Fruit fly (Drosophila melanogaster) whole organism, embryonic: ENCODE data around the gene brv3.
A peak's percentile ranks its signal among the peaks of the same experiment; 100 is the strongest.

Experiments
- Asciz ChIP-seq: fragments of 200-800 bp; sonication (Bioruptor generic); optimal IDR thresholded peaks from 2 replicates; lab custom pipeline; 2017; ENCODE audit warnings: missing biosample characterization, mild to moderate bottlenecking, missing genetic modification characterization, missing genetic modification reagents
- Awh ChIP-seq: fragments of 200-800 bp; sonication (Bioruptor generic); IDR thresholded peaks from 2 replicates; pipeline ENCODE4, ENCODE4 v1.3.6; 2022; ENCODE audit warnings: missing biosample characterization, missing genetic modification characterization
- BtbVII ChIP-seq: fragments of 200-800 bp; sonication (Bioruptor generic); optimal IDR thresholded peaks from 3 replicates; lab custom pipeline; 2017; ENCODE audit warnings: missing biosample characterization, mild to moderate bottlenecking, missing genetic modification characterization
- CG11456 ChIP-seq: fragments of 200-800 bp; sonication (Bioruptor generic); IDR thresholded peaks from 3 replicates; pipeline ENCODE4 v1.3.6; 2022; ENCODE audit warnings: missing biosample characterization, missing genetic modification characterization
- CG12155 ChIP-seq: fragments of 200-800 bp; sonication (Bioruptor generic); optimal IDR thresholded peaks from 3 replicates; lab custom pipeline; 2016; ENCODE audit warnings: missing biosample characterization, missing genetic modification characterization
- CG12219 ChIP-seq: fragments of 200-800 bp; sonication (Bioruptor generic); optimal IDR thresholded peaks from 3 replicates; lab custom pipeline; 2018; ENCODE audit warnings: missing biosample characterization, mild to moderate bottlenecking, missing genetic modification characterization
- CG12391 ChIP-seq: fragments of 200-800 bp; sonication (Bioruptor generic); optimal IDR thresholded peaks from 3 replicates; lab custom pipeline; 2018; ENCODE audit warnings: missing biosample characterization, mild to moderate bottlenecking, missing genetic modification characterization, moderate library complexity
- CG14667 ChIP-seq: fragments of 200-800 bp; sonication (Bioruptor generic); IDR thresholded peaks from 2 replicates; pipeline ENCODE4 v1.3.6; 2022; ENCODE audit warnings: missing biosample characterization, missing genetic modification characterization
- CG14710 ChIP-seq: fragments of 200-800 bp; sonication (Bioruptor generic); optimal IDR thresholded peaks from 3 replicates; lab custom pipeline; 2019; ENCODE audit warnings: missing biosample characterization, mild to moderate bottlenecking, missing genetic modification characterization, moderate library complexity
- CG15601 ChIP-seq: fragments of 200-800 bp; sonication (Bioruptor generic); optimal IDR thresholded peaks from 3 replicates; lab custom pipeline; 2019; ENCODE audit warnings: missing biosample characterization, mild to moderate bottlenecking, missing genetic modification characterization, moderate library complexity
- CG1647 ChIP-seq: fragments of 200-800 bp; sonication (Bioruptor generic); optimal IDR thresholded peaks from 3 replicates; lab custom pipeline; 2016; ENCODE audit warnings: missing biosample characterization, missing genetic modification characterization
- CG16863 ChIP-seq: fragments of 200-800 bp; sonication (Bioruptor generic); optimal IDR thresholded peaks from 3 replicates; lab custom pipeline; 2016; ENCODE audit warnings: missing biosample characterization, missing genetic modification characterization
- CG1792 ChIP-seq: fragments of 200-800 bp; sonication (Bioruptor generic); optimal IDR thresholded peaks from 2 replicates; lab custom pipeline; 2016; ENCODE audit warnings: missing biosample characterization, missing genetic modification characterization
- CG18764 ChIP-seq: fragments of 200-800 bp; sonication (Bioruptor generic); optimal IDR thresholded peaks from 3 replicates; lab custom pipeline; 2016; ENCODE audit warnings: missing biosample characterization, missing genetic modification characterization
- CG2199 ChIP-seq: fragments of 200-800 bp; sonication (Bioruptor generic); IDR thresholded peaks from 3 replicates; pipeline ENCODE4 v1.3.6; 2022; ENCODE audit warnings: missing biosample characterization, missing genetic modification characterization
- CG2889 ChIP-seq: fragments of 200-800 bp; sonication (Bioruptor generic); IDR thresholded peaks from 3 replicates; pipeline ENCODE4 v1.3.6; 2022; ENCODE audit warnings: missing biosample characterization, missing genetic modification characterization
- CG31388 ChIP-seq: fragments of 200-800 bp; sonication (Bioruptor generic); optimal IDR thresholded peaks from 2 replicates; lab custom pipeline; 2016; ENCODE audit warnings: missing biosample characterization, missing genetic modification characterization
- CG32772 ChIP-seq: fragments of 200-800 bp; sonication (Bioruptor generic); IDR thresholded peaks from 2 replicates; pipeline ENCODE4 v1.3.6; 2022; ENCODE audit warnings: missing biosample characterization, missing genetic modification characterization
- CG3726 ChIP-seq: fragments of 200-800 bp; sonication (Bioruptor generic); IDR thresholded peaks from 3 replicates; pipeline ENCODE4, ENCODE4 v1.3.6; 2022; ENCODE audit warnings: missing biosample characterization, missing genetic modification characterization
- CG4328 ChIP-seq: fragments of 200-800 bp; sonication (Bioruptor generic); optimal IDR thresholded peaks from 3 replicates; lab custom pipeline; 2017; ENCODE audit warnings: missing biosample characterization, missing genetic modification reagents, missing genetic modification characterization
- CG6689 ChIP-seq: fragments of 200-800 bp; sonication (Bioruptor generic); IDR thresholded peaks from 2 replicates; pipeline ENCODE4 v1.3.6; 2022; ENCODE audit warnings: missing biosample characterization, missing genetic modification characterization
- CG8765 ChIP-seq: fragments of 200-800 bp; sonication (Bioruptor generic); IDR thresholded peaks from 2 replicates; pipeline ENCODE4 v1.3.6; 2022; ENCODE audit warnings: missing biosample characterization, missing genetic modification characterization
- CG9797 ChIP-seq: fragments of 200-800 bp; sonication (Bioruptor generic); optimal IDR thresholded peaks from 3 replicates; lab custom pipeline; 2018; ENCODE audit warnings: missing biosample characterization, mild to moderate bottlenecking, missing genetic modification characterization
- CG9932 ChIP-seq: fragments of 200-800 bp; sonication (Bioruptor generic); IDR thresholded peaks from 2 replicates; pipeline ENCODE4 v1.3.6; 2022; ENCODE audit warnings: missing biosample characterization, missing genetic modification characterization
- CHES-1-like ChIP-seq: fragments of 200-800 bp; sonication (Bioruptor generic); optimal IDR thresholded peaks from 2 replicates; lab custom pipeline; 2016; ENCODE audit warnings: missing biosample characterization, missing genetic modification characterization
- Camta ChIP-seq: fragments of 200-800 bp; sonication (Bioruptor generic); optimal IDR thresholded peaks from 2 replicates; lab custom pipeline; 2016; ENCODE audit warnings: missing biosample characterization, missing genetic modification characterization
- CoRest ChIP-seq: fragments of 200-800 bp; sonication (Bioruptor generic); optimal IDR thresholded peaks from 3 replicates; lab custom pipeline; 2018; ENCODE audit warnings: missing biosample characterization, mild to moderate bottlenecking, missing genetic modification characterization, moderate library complexity
- Dad ChIP-seq: fragments of 200-800 bp; sonication (Bioruptor generic); optimal IDR thresholded peaks from 3 replicates; lab custom pipeline; 2016; ENCODE audit warnings: missing biosample characterization, missing genetic modification characterization
- Dip2 ChIP-seq: fragments of 200-800 bp; sonication (Bioruptor generic); IDR thresholded peaks from 2 replicates; pipeline ENCODE4 v1.3.6; 2022; ENCODE audit warnings: missing biosample characterization, missing genetic modification characterization
- Fer1 ChIP-seq: fragments of 200-800 bp; sonication (Bioruptor generic); optimal IDR thresholded peaks from 2 replicates; lab custom pipeline; 2017; ENCODE audit warnings: missing biosample characterization, mild to moderate bottlenecking, missing genetic modification characterization
- Hand ChIP-seq: fragments of 200-800 bp; sonication (Bioruptor generic); optimal IDR thresholded peaks from 2 replicates; lab custom pipeline; 2017; ENCODE audit warnings: mild to moderate bottlenecking, missing biosample characterization, missing genetic modification reagents, missing genetic modification characterization
- Kr ChIP-seq: fragments of 200-800 bp; sonication (Bioruptor generic); optimal IDR thresholded peaks from 2 replicates; lab custom pipeline; 2017; ENCODE audit warnings: missing biosample characterization, mild to moderate bottlenecking, missing genetic modification characterization
- NC2α ChIP-seq: fragments of 200-800 bp; sonication (Bioruptor generic); optimal IDR thresholded peaks from 2 replicates; lab custom pipeline; 2016; ENCODE audit warnings: missing biosample characterization, missing genetic modification characterization
- Oli ChIP-seq: fragments of 200-800 bp; sonication (Bioruptor generic); optimal IDR thresholded peaks from 2 replicates; lab custom pipeline; 2018; ENCODE audit warnings: missing biosample characterization, mild to moderate bottlenecking, missing genetic modification characterization, moderate library complexity
- PHDP ChIP-seq: fragments of 200-800 bp; sonication (Bioruptor generic); optimal IDR thresholded peaks from 3 replicates; lab custom pipeline; 2018; ENCODE audit warnings: missing biosample characterization, mild to moderate bottlenecking, missing genetic modification characterization, moderate library complexity
- YL-1 ChIP-seq: fragments of 200-800 bp; sonication (Bioruptor generic); optimal IDR thresholded peaks from 3 replicates; lab custom pipeline; 2017; ENCODE audit warnings: missing biosample characterization, mild to moderate bottlenecking, missing genetic modification characterization
- br ChIP-seq: fragments of >200 bp; optimal IDR thresholded peaks from 2 replicates; lab custom pipeline; 2017
- chm ChIP-seq: fragments of 200-800 bp; sonication (Bioruptor generic); IDR thresholded peaks from 2 replicates; pipeline ENCODE4 v1.3.6; 2022; ENCODE audit warnings: missing biosample characterization, missing genetic modification characterization
- dmrt11E ChIP-seq: fragments of 200-800 bp; sonication (Bioruptor generic); optimal IDR thresholded peaks from 3 replicates; lab custom pipeline; 2018; ENCODE audit warnings: missing biosample characterization, mild to moderate bottlenecking, missing genetic modification characterization, moderate library complexity
- eve ChIP-seq, 2 experiments: fragments of >200 bp; optimal IDR thresholded peaks; 2 replicates each; lab custom pipeline; 2017; ENCODE audit warnings: missing biosample characterization in 2 of 2, missing genetic modification characterization in 2 of 2
- gcm ChIP-seq: fragments of 200-800 bp; sonication (Bioruptor generic); optimal IDR thresholded peaks from 2 replicates; lab custom pipeline; 2019; ENCODE audit warnings: missing biosample characterization, mild to moderate bottlenecking, missing genetic modification characterization, moderate library complexity
- gfzf ChIP-seq: fragments of 200-800 bp; sonication (Bioruptor generic); optimal IDR thresholded peaks from 2 replicates; lab custom pipeline; 2016; ENCODE audit warnings: missing biosample characterization, mild to moderate bottlenecking, missing genetic modification characterization, moderate library complexity
- hbn ChIP-seq: fragments of 200-800 bp; sonication (Bioruptor generic); IDR thresholded peaks from 2 replicates; pipeline ENCODE4 v1.3.6; 2022; ENCODE audit warnings: missing biosample characterization, missing genetic modification characterization; ENCODE audit not compliant: partially characterized antibody
- hth ChIP-seq: fragments of >200 bp; optimal IDR thresholded peaks from 2 replicates; lab custom pipeline; 2017; ENCODE audit warnings: inconsistent platforms
- mld ChIP-seq: fragments of 200-800 bp; sonication (Bioruptor generic); IDR thresholded peaks from 3 replicates; pipeline ENCODE4 v1.3.6; 2022; ENCODE audit warnings: missing biosample characterization, missing genetic modification characterization; ENCODE audit not compliant: partially characterized antibody
- oc ChIP-seq: fragments of 200-800 bp; sonication (Bioruptor generic); optimal IDR thresholded peaks from 2 replicates; lab custom pipeline; 2018; ENCODE audit warnings: missing biosample characterization, mild to moderate bottlenecking, missing genetic modification characterization, moderate library complexity
- pho ChIP-seq: fragments of 200-800 bp; sonication (Bioruptor generic); optimal IDR thresholded peaks from 2 replicates; lab custom pipeline; 2016; ENCODE audit warnings: missing biosample characterization, missing genetic modification characterization
- rib ChIP-seq: fragments of 200-800 bp; sonication (Bioruptor generic); IDR thresholded peaks from 2 replicates; pipeline ENCODE4 v1.3.6; 2022; ENCODE audit warnings: missing biosample characterization, missing genetic modification characterization
- ro ChIP-seq: fragments of 200-800 bp; sonication (Bioruptor generic); IDR thresholded peaks from 2 replicates; pipeline ENCODE4 v1.3.6; 2022; ENCODE audit warnings: missing biosample characterization, missing genetic modification characterization
- sug ChIP-seq: fragments of 200-800 bp; optimal IDR thresholded peaks from 2 replicates; lab custom pipeline; 2019; ENCODE audit warnings: missing biosample characterization, mild to moderate bottlenecking, missing genetic modification characterization, moderate library complexity
- usp ChIP-seq: fragments of >200 bp; optimal IDR thresholded peaks from 2 replicates; lab custom pipeline; 2017; ENCODE audit warnings: missing biosample characterization, missing genetic modification characterization

The brv3 gene

dm6 chrX:2608470-2609157, 15.8 kb downstream of the brv3 start, which contains the start of gene Smyd3:
Gene Smyd3, minus strand, starts transcription at chrX:2608876.
- peak; percentile 58 for TF ChIP-seq CG14710
- TF ChIP-seq eve (GFP tag; optimal IDR thresholded peaks at IDR 0.05; lab: Kevin White, UChicago): no peak
- TF ChIP-seq pho (GFP tag; lab: Kevin White, UChicago): peak; percentile 73
- TF ChIP-seq usp (GFP tag; lab: Kevin White, UChicago): no peak
- no peak for TF ChIP-seq CG4328 (GFP tag; lab: Kevin White, UChicago)
- no peak for TF ChIP-seq CG9797 (GFP tag; lab: Kevin White, UChicago)
- TF ChIP-seq Kr (GFP tag; lab: Kevin White, UChicago): no peak
- TF ChIP-seq Asciz: no peak
- peak; percentile 72 for TF ChIP-seq CoRest
- TF ChIP-seq dmrt11E: peak; percentile 58
- peak; percentile 58 for TF ChIP-seq CG16863 (GFP tag; lab: Kevin White, UChicago)
- TF ChIP-seq Oli (tag; lab: Kevin White, UChicago): peak; percentile 69
- TF ChIP-seq mld (GFP tag; lab: Robert Waterston, UW): no peak
- TF ChIP-seq Dip2: no peak
- peak; percentile 83 for TF ChIP-seq CG6689 (GFP tag; lab: Robert Waterston, UW)
- peak; percentile 77 for TF ChIP-seq Fer1 (GFP tag; lab: Kevin White, UChicago)
- peak; percentile 76 for TF ChIP-seq CG2889 (GFP tag; lab: Robert Waterston, UW)
- peak; percentile 77 for TF ChIP-seq PHDP (tag; lab: Kevin White, UChicago)
- no peak for TF ChIP-seq hbn (GFP tag; lab: Robert Waterston, UW)
- TF ChIP-seq CG12155: peak; percentile 75
- 0 out of 3 replicates have a peak, but pooled peaks have one; percentile 26 for TF ChIP-seq CG3726 (GFP tag; lab: Robert Waterston, UW)
- TF ChIP-seq YL-1 (GFP tag; lab: Kevin White, UChicago): peak; percentile 64
- peak; percentile 54 for TF ChIP-seq sug
- TF ChIP-seq CG32772: peak; percentile 73
- no peak for TF ChIP-seq CG2199 (GFP tag; lab: Robert Waterston, UW)
- peak; percentile 63 for TF ChIP-seq CG1647 (GFP tag; lab: Kevin White, UChicago)
- peak; percentile 77 for TF ChIP-seq Camta (GFP tag; lab: Kevin White, UChicago)
- TF ChIP-seq Dad (GFP tag; lab: Kevin White, UChicago): peak; percentile 80
- TF ChIP-seq gcm (GFP tag; lab: Kevin White, UChicago): no peak
- peak; percentile 49 for TF ChIP-seq CG12219 (GFP tag; lab: Kevin White, UChicago)
- TF ChIP-seq CG12391 (tag; lab: Kevin White, UChicago): peak; percentile 77
- peak; percentile 70 for TF ChIP-seq CHES-1-like
- peak; percentile 46 for TF ChIP-seq CG1792 (GFP tag; lab: Kevin White, UChicago)
- TF ChIP-seq br (lab: Kevin White, UChicago): no peak
- peak; percentile 88 for TF ChIP-seq CG11456 (GFP tag; lab: Robert Waterston, UW)
- TF ChIP-seq BtbVII: peak; percentile 40
- peak; percentile 30 for TF ChIP-seq Hand (GFP tag; lab: Kevin White, UChicago)
- TF ChIP-seq Awh (GFP tag; lab: Robert Waterston, UW): peak; percentile 82
- peak; percentile 19; the same call in 1 of the 2 replicates for TF ChIP-seq ro
- TF ChIP-seq NC2α (GFP tag; lab: Kevin White, UChicago): peak; percentile 22
- TF ChIP-seq CG9932 (GFP tag; lab: Robert Waterston, UW): peak; percentile 88
- peak; percentile 76 for TF ChIP-seq chm
- peak; percentile 15 for TF ChIP-seq oc (tag; lab: Kevin White, UChicago)
- peak; percentile 58 for TF ChIP-seq CG18764
- TF ChIP-seq CG8765: peak; percentile 61
- TF ChIP-seq hth: no peak
- TF ChIP-seq rib (GFP tag; lab: Robert Waterston, UW): peak; percentile 79
- peak; percentile 45 for TF ChIP-seq CG15601 (tag; lab: Kevin White, UChicago)
- TF ChIP-seq gfzf (GFP tag; lab: Kevin White, UChicago): peak; percentile 22
- peak; percentile 59 for TF ChIP-seq CG31388
- TF ChIP-seq CG14667 (GFP tag; lab: Robert Waterston, UW): peak; percentile 73
